Worm (Caenorhabditis elegans) whole organism, L1 larva: ENCODE measurements around the gene mff-1.

Source experiments
- C04F5.9 ChIP-seq: sonication (generic microtip); optimal IDR thresholded peaks from 2 replicates; lab custom pipeline; 2016; ENCODE audit warnings: missing genetic modification characterization, missing compliant biosample characterization
- aha-1 ChIP-seq: fragments of 150-350 bp; optimal IDR thresholded peaks from 2 replicates; lab custom pipeline; 2014; ENCODE audit warnings: missing biosample characterization, missing genetic modification characterization
- ama-1 ChIP-seq: fragments of 150-350 bp; optimal IDR thresholded peaks from 2 replicates; lab custom pipeline; 2014
- ceh-82 ChIP-seq, 3 experiments: fragments of 150-350 bp in 1 of 3; sonication (generic microtip) in 2 of 3; optimal IDR thresholded peaks; 2 replicates each; lab custom pipeline; 2014 to 2017; ENCODE audit warnings: missing biosample characterization in 3 of 3, missing genetic modification characterization in 3 of 3
- dpl-1 ChIP-seq, 3 experiments: fragments of 150-350 bp in 2 of 3; sonication (generic microtip) in 1 of 3; optimal IDR thresholded peaks; 2 replicates each; lab custom pipeline; 2014 to 2017; ENCODE audit warnings: missing biosample characterization in 3 of 3, missing genetic modification characterization in 3 of 3, missing genetic modification reagents in 3 of 3
- dsc-1 ChIP-seq: sonication (generic microtip); optimal IDR thresholded peaks from 2 replicates; lab custom pipeline; 2016; ENCODE audit warnings: mild to moderate bottlenecking, missing genetic modification characterization, missing compliant biosample characterization
- hpl-2 ChIP-seq: fragments of 150-350 bp; optimal IDR thresholded peaks from 2 replicates; lab custom pipeline; 2014; ENCODE audit warnings: missing biosample characterization, missing genetic modification reagents, missing genetic modification characterization
- lin-14 ChIP-seq: fragments of 200-800 bp; sonication (Bioruptor generic); optimal IDR thresholded peaks from 2 replicates; lab custom pipeline; 2018; ENCODE audit warnings: mild to moderate bottlenecking, missing genetic modification characterization, moderate library complexity, missing compliant biosample characterization
- lin-35 ChIP-seq, 2 experiments: fragments of 150-350 bp; optimal IDR thresholded peaks; 2 replicates each; lab custom pipeline; 2014; ENCODE audit warnings: missing biosample characterization in 2 of 2, missing genetic modification characterization in 2 of 2, missing genetic modification reagents in 2 of 2
- nhr-11 ChIP-seq: fragments of 150-350 bp; optimal IDR thresholded peaks from 2 replicates; lab custom pipeline; 2014; ENCODE audit warnings: missing biosample characterization, missing genetic modification characterization
- zag-1 ChIP-seq: fragments of 150-350 bp; optimal IDR thresholded peaks from 2 replicates; lab custom pipeline; 2014; ENCODE audit warnings: missing biosample characterization, missing genetic modification characterization

DNA sequence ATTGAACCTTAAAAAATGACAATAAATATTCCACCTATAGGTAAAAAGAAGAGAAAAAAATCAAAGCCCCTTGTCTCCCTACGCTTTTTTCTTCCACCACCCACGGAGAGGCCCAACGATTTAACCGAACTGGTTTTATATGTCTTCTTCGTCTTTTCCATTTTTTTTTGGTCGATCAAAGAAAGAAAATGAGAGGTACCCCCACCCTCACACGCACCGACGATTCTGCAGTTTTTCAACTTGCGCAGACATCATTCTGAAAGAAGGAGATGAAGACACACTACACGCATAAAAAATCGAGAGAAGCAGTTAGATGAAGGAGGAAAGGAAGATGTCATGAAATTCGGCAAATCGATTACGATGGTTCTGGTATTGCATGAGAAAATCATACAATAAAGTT lies 27.3 kb upstream of the mff-1 start:
- TF ChIP-seq hpl-2 (GFP tag; lab: Kevin White, UChicago), result no peak
- no peak for TF ChIP-seq zag-1 (tag; lab: Kevin White, UChicago)
- TF ChIP-seq dsc-1 (tag; lab: Kevin White, UChicago), result no peak
- peak in 1 of 2 experiments; percentile 20 for TF ChIP-seq lin-35 (GFP tag; optimal IDR thresholded peaks at IDR 0.05; lab: Kevin White, UChicago)
- no peak for TF ChIP-seq nhr-11 (tag; lab: Kevin White, UChicago)
- TF ChIP-seq ama-1 (lab: Kevin White, UChicago), result no peak
- TF ChIP-seq C04F5.9, result no peak
- TF ChIP-seq lin-14, result peak; percentile 63
- no peak for TF ChIP-seq dpl-1 (GFP tag; optimal IDR thresholded peaks at IDR 0.05; lab: Kevin White, UChicago)
- no peak for TF ChIP-seq aha-1
- no peak for TF ChIP-seq ceh-82 (tag; optimal IDR thresholded peaks at IDR 0.05; lab: Kevin White, UChicago)
